Worm (Caenorhabditis elegans): ENCODE measurements around the gene F46E10.2.

Gene F46E10.2

DNA sequence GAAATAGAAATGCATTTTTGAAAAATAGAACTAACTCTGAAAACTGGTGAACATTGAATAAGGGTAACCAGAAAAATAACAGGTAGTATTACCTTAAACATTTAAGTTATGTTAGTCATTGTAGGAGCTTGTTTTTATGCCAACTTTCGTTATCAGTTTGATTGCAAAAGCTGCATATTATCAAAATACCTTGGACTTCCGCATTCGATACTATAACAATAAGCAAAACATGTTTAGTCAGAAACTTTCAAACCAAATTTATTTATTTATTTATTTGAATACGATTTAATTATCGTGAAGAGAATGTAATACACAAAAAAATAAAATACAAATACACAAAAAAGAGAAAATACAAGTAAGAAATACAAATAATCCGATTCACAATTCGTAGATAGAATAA is 34.1 kb downstream of the F46E10.2 start, which contains the start of gene K04A8.19:
TSS of gene K04A8.19 (minus strand) at position 101 of the 400 bp plus-strand sequence.
- TF ChIP-seq cog-1 (tag; optimal IDR thresholded peaks at IDR 0.05) (no peak), tab-1 (GFP tag; IDR thresholded peaks at IDR 0.05) (no peak), T22C8.4 (GFP tag; IDR thresholded peaks at IDR 0.05) (no peak), ref-1 (GFP tag; conservative IDR thresholded peaks at IDR 0.05) (no peak)

DNA sequence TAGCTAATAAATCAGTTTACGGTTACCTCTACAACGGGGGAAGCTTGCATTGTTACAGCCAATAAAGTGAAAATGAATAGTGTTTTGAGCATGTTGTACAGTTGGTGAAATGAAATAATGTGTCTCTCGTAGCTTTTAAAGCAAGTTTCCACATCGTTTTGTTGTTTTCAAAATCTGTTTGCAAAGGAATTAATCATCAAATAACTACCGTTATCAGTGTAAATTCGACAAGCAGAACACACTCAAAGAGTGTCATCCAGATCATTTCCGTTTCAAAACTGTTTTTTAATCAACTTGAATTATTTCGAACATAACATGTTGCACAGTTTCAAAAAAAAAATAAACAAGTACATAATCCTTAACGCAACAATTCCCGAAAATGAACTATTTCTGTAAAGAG is 36.8 kb downstream of the F46E10.2 start, which contains the start of gene spp-27:
TSS of gene spp-27 (minus strand) at position 101 of the 400 bp plus-strand sequence.
- no peak for TF ChIP-seq flt-1 (GFP tag; IDR thresholded peaks at IDR 0.05)
- no peak for TF ChIP-seq cog-1 (tag; optimal IDR thresholded peaks at IDR 0.05)
- no peak for TF ChIP-seq med-1 (GFP tag; optimal IDR thresholded peaks at IDR 0.05; ENCODE audit: insufficient read depth)
- no peak for TF ChIP-seq ztf-29 (GFP tag; IDR thresholded peaks at IDR 0.05)
- no peak for TF ChIP-seq klf-2 (GFP tag; conservative IDR thresholded peaks at IDR 0.05)
- TF ChIP-seq ztf-23 (GFP tag; IDR thresholded peaks at IDR 0.05): no peak

DNA sequence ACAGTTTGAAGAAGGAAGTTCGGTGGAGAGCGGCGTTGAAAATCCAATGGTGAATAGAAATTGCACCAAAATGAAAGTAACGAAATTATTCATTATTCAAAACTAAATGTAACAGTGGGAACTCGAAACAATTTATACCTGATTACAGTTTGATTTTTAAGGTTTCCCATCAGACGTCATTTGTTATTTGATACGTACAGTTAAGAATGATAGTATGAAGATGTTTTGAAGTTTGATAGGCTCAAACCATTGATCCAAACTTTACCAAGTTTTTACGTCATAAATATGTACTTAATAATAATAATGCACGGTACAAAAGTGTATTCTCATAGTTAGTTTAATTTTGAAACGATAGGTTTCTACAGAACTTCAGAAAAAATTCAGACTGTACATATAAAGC is 37.9 kb downstream of the F46E10.2 start, which contains the start of gene spp-20:
TSS of gene spp-20 (minus strand) at position 101 of the 400 bp plus-strand sequence.
- no peak for TF ChIP-seq ztf-23 (GFP tag; IDR thresholded peaks at IDR 0.05)
- no peak for TF ChIP-seq med-1 (GFP tag; optimal IDR thresholded peaks at IDR 0.05; ENCODE audit: insufficient read depth)
- no peak for TF ChIP-seq klf-2 (GFP tag; conservative IDR thresholded peaks at IDR 0.05)
- no peak for TF ChIP-seq ztf-29 (GFP tag; IDR thresholded peaks at IDR 0.05)
- no peak for TF ChIP-seq tab-1 (GFP tag; IDR thresholded peaks at IDR 0.05)
- TF ChIP-seq flt-1 (GFP tag; IDR thresholded peaks at IDR 0.05): no peak
- no peak for TF ChIP-seq cog-1 (tag; optimal IDR thresholded peaks at IDR 0.05)
- TF ChIP-seq ref-1 (GFP tag; conservative IDR thresholded peaks at IDR 0.05): no peak
- TF ChIP-seq T22C8.4 (GFP tag; IDR thresholded peaks at IDR 0.05): no peak

ce11 chrV:6559105-6559504 is 38.9 kb downstream of the F46E10.2 start, which contains the start of gene spp-26:
spp-26 (minus strand) TSS chrV:6559205.
- TF ChIP-seq T22C8.4 (GFP tag; IDR thresholded peaks at IDR 0.05): no peak
- TF ChIP-seq ztf-29 (GFP tag; IDR thresholded peaks at IDR 0.05): no peak
- TF ChIP-seq flt-1 (GFP tag; IDR thresholded peaks at IDR 0.05): no peak
- no peak for TF ChIP-seq klf-2 (GFP tag; conservative IDR thresholded peaks at IDR 0.05)
- TF ChIP-seq med-1 (GFP tag; optimal IDR thresholded peaks at IDR 0.05; ENCODE audit: insufficient read depth): no peak
- no peak for TF ChIP-seq ref-1 (GFP tag; conservative IDR thresholded peaks at IDR 0.05)

ce11 chrV:6559585-6559984 is 39.4 kb downstream of the F46E10.2 start:
- TF ChIP-seq T22C8.4 (GFP tag; IDR thresholded peaks at IDR 0.05): no peak
- no peak for TF ChIP-seq flt-1 (GFP tag; IDR thresholded peaks at IDR 0.05)
- 0 out of 2 replicates have a peak, but pooled peaks have one; percentile 12 for TF ChIP-seq ztf-29 (GFP tag; IDR thresholded peaks at IDR 0.05)

DNA sequence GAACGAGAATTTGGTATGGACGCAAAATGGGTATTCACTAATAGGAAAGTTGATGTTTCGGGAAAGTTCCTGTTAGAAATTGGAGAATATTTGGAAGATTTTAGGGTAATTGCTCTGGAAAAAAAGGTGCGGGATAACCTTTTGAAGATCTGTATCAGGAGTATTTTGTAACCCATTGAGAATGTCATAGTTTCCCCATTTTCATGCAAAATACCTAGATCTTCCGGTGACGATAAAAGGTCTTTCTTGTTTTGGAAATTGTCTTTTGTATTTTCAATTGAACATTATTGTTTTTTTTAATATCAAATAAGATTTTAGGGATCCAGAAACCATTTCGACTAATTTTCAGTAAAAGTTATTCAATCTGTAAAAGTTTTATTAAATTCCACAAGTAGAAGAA is 41.4 kb downstream of the F46E10.2 start, which contains the start of gene spp-19:
TSS of gene spp-19 (minus strand) at position 101 of the 400 bp plus-strand sequence.
- TF ChIP-seq ref-1 (GFP tag; conservative IDR thresholded peaks at IDR 0.05) (no peak), klf-2 (GFP tag; conservative IDR thresholded peaks at IDR 0.05) (no peak), cog-1 (tag; optimal IDR thresholded peaks at IDR 0.05) (no peak), med-1 (GFP tag; optimal IDR thresholded peaks at IDR 0.05; ENCODE audit: insufficient read depth) (no peak), tab-1 (GFP tag; IDR thresholded peaks at IDR 0.05) (no peak), ztf-29 (GFP tag; IDR thresholded peaks at IDR 0.05) (no peak), T22C8.4 (GFP tag; IDR thresholded peaks at IDR 0.05) (no peak), flt-1 (GFP tag; IDR thresholded peaks at IDR 0.05) (no peak)

ce11 chrV:6565851-6566386 is 45.7 kb downstream of the F46E10.2 start, which contains the start of gene K04A8.1:
K04A8.1 (plus strand) TSS chrV:6566336.
- TF ChIP-seq tab-1 (GFP tag; IDR thresholded peaks at IDR 0.05) (no peak), ztf-29 (GFP tag; IDR thresholded peaks at IDR 0.05) (no peak), ref-1 (GFP tag; conservative IDR thresholded peaks at IDR 0.05) (no peak), flt-1 (GFP tag; IDR thresholded peaks at IDR 0.05) (no peak), klf-2 (GFP tag; conservative IDR thresholded peaks at IDR 0.05) (no peak), med-1 (GFP tag; optimal IDR thresholded peaks at IDR 0.05; ENCODE audit: insufficient read depth) (no peak), ztf-23 (GFP tag; IDR thresholded peaks at IDR 0.05) (no peak), T22C8.4 (GFP tag; IDR thresholded peaks at IDR 0.05) (no peak), cog-1 (tag; optimal IDR thresholded peaks at IDR 0.05) (no peak)

All from whole organism, midembryonic.